Worm (Caenorhabditis elegans) whole organism, young adult: ENCODE results near the gene daf-7.

ENCODE experiments used
- F49E8.2 ChIP-seq: sonication (generic microtip); optimal IDR thresholded peaks from 3 replicates; lab custom pipeline; 2017; ENCODE audit warnings: missing genetic modification characterization, mild to moderate bottlenecking, missing compliant biosample characterization, antibody characterized with exemption, moderate library complexity; ENCODE audit not compliant: insufficient read depth
- K12H6.12 ChIP-seq: fragments of 200-800 bp; sonication (Bioruptor generic); optimal IDR thresholded peaks from 2 replicates; lab custom pipeline; 2018; ENCODE audit warnings: mild to moderate bottlenecking, missing genetic modification characterization, missing compliant biosample characterization
- dpl-1 ChIP-seq: fragments of 150-350 bp; optimal IDR thresholded peaks from 2 replicates; lab custom pipeline; 2014; ENCODE audit warnings: missing biosample characterization, missing genetic modification reagents, missing genetic modification characterization
- hmg-20 ChIP-seq: fragments of 200-800 bp; sonication (Bioruptor generic); IDR thresholded peaks from 2 replicates; pipeline ENCODE4 v1.3.6; 2022; ENCODE audit warnings: missing genetic modification reagents, missing genetic modification characterization, missing compliant biosample characterization
- madf-6 ChIP-seq: fragments of 200-800 bp; sonication (Bioruptor generic); IDR thresholded peaks from 2 replicates; pipeline ENCODE4 v1.3.6; 2022; ENCODE audit warnings: missing genetic modification reagents, missing genetic modification characterization, missing compliant biosample characterization
- nhr-90 ChIP-seq: sonication (generic microtip); optimal IDR thresholded peaks from 2 replicates; lab custom pipeline; 2016; ENCODE audit warnings: missing genotype, mild to moderate bottlenecking, missing genetic modification characterization, missing compliant biosample characterization
- pha-4 ChIP-seq: fragments of 150-350 bp; sonication (generic microtip); optimal IDR thresholded peaks from 2 replicates; lab custom pipeline; 2014; ENCODE audit warnings: missing biosample characterization, missing genetic modification reagents, missing genetic modification characterization
- snpc-1.3 ChIP-seq: sonication (generic microtip); optimal IDR thresholded peaks from 2 replicates; lab custom pipeline; 2017; ENCODE audit warnings: missing genetic modification characterization, mild to moderate bottlenecking, missing compliant biosample characterization, antibody characterized with exemption, moderate library complexity, missing genotype, missing genetic modification reagents; ENCODE audit not compliant: insufficient read depth
- snpc-4 ChIP-seq, 5 experiments: fragments of 150-350 bp in 1 of 5; sonication (generic microtip) in 4 of 5; optimal IDR thresholded peaks; 2 replicates each; lab custom pipeline; 2014 to 2018; ENCODE audit warnings: missing genetic modification characterization in 5 of 5, missing biosample characterization in 3 of 5, antibody characterized with exemption in 2 of 5, mild to moderate bottlenecking in 2 of 5, missing compliant biosample characterization in 2 of 5, missing genotype in 2 of 5, moderate library complexity in 2 of 5, missing genetic modification reagents in 1 of 5
- tbx-9 ChIP-seq: sonication (generic microtip); optimal IDR thresholded peaks from 2 replicates; lab custom pipeline; 2016; ENCODE audit warnings: borderline replicate concordance, missing genetic modification characterization, inconsistent platforms, missing compliant biosample characterization
- unc-130 ChIP-seq: sonication (generic microtip); optimal IDR thresholded peaks from 2 replicates; lab custom pipeline; 2016; ENCODE audit warnings: missing genetic modification reagents, missing genetic modification characterization, missing compliant biosample characterization
- unc-62 ChIP-seq: fragments of 150-350 bp; optimal IDR thresholded peaks from 2 replicates; lab custom pipeline; 2014; ENCODE audit warnings: missing biosample characterization, missing genetic modification reagents, missing genetic modification characterization

DNA sequence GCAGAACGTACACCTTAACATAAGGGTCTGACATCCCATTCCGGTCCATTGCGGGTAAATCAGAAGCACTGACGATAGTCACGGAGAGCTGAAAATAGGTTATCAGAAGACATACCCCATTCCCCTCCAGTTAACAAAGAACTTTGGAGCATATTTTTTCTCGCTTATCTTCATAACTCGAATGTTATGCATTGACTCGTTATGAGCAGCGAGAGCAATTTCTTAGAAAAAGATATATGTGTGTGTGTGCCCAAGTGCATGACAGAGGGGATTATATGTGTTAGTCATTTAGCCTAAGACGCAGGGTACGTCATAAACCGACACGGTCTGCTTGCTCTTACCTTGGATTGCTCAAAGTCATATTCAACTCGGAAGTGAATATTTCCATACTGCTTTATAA lies 22.0 kb upstream of the daf-7 start:
- TF ChIP-seq unc-62 (GFP tag; lab: Kevin White, UChicago) (no peak), tbx-9 (tag; lab: Kevin White, UChicago) (no peak), unc-130 (GFP tag; lab: Kevin White, UChicago) (no peak), K12H6.12 (no peak), snpc-1.3 (no peak), pha-4 (tag; lab: Kevin White, UChicago) (no peak), F49E8.2 (tag; lab: Kevin White, UChicago) (no peak), nhr-90 (tag; lab: Kevin White, UChicago) (no peak), dpl-1 (GFP tag; lab: Kevin White, UChicago) (no peak), madf-6 (GFP tag; lab: Robert Waterston, UW) (no peak), hmg-20 (GFP tag; lab: Robert Waterston, UW) (no peak), snpc-4 (GFP tag; optimal IDR thresholded peaks at IDR 0.05; lab: Kevin White, UChicago) (no peak), snpc-4 (tag; optimal IDR thresholded peaks at IDR 0.05; lab: Kevin White, UChicago) (no peak)
